In the genomic region with DNA sequence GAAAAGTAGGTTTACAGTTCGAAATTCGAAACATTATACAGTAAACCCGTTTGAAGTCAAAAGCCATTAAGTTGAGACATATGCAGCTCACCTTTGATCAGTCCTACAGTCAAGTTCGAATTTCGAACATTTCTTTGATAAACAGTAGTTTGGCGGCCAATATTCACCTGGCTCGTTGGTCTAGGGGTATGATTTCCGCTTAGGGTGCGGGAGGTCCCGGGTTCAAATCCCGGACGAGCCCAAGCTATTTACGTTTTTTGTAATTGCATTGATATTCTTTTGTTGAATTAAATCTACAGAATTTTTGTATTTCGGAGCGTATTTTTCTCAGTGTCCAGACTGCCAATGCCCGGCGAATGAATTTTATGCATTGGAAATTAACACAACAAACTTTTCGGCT, we compare ENCODE assay signal across 3 fruit fly cellular contexts.
A peak's percentile ranks its signal among the peaks of the same experiment; 100 is the strongest.
TF ChIP-seq lines count a peak whose summit lies in the region.

No protein-coding gene starts in this region.

- no peak for TF ChIP-seq CTCF in whole organism, embryonic (GFP tag; optimal IDR thresholded peaks at IDR 0.05; lab: Kevin White, UChicago)

TF ChIP-seq in whole organism, embryonic, 481 proteins besides CTCF, POLR2A, EP300 and RAD21 (continues in another document):
- TF ChIP-seq amos (GFP tag; IDR thresholded peaks at IDR 0.05; lab: Robert Waterston, UW; ENCODE audit: partially characterized antibody) (peak; percentile 53; the same call in 1 of the 2 replicates), CG16779 (GFP tag; IDR thresholded peaks at IDR 0.05; lab: Robert Waterston, UW) (no peak), Dll (GFP tag; IDR thresholded peaks at IDR 0.05; lab: Robert Waterston, UW; ENCODE audit: partially characterized antibody) (0 out of 4 replicates have a peak, but pooled peaks have one; percentile 12), CG10959 (GFP tag; IDR thresholded peaks at IDR 0.05; lab: Robert Waterston, UW) (no peak), z (GFP tag; IDR thresholded peaks at IDR 0.05; lab: Robert Waterston, UW) (no peak), MESR4 (GFP tag; optimal IDR thresholded peaks at IDR 0.05; lab: Kevin White, UChicago) (no peak), Awh (GFP tag; IDR thresholded peaks at IDR 0.05; lab: Robert Waterston, UW) (0 out of 2 replicates have a peak, but pooled peaks have one; percentile 36), Bdp1 (GFP tag; optimal IDR thresholded peaks at IDR 0.05; lab: Kevin White, UChicago) (peak; percentile 95), crp (GFP tag; optimal IDR thresholded peaks at IDR 0.05; lab: Kevin White, UChicago) (no peak), usp (GFP tag; optimal IDR thresholded peaks at IDR 0.05; lab: Kevin White, UChicago) (no peak), lab (GFP tag; optimal IDR thresholded peaks at IDR 0.05; lab: Kevin White, UChicago) (no peak), CG16813 (GFP tag; IDR thresholded peaks at IDR 0.05; lab: Robert Waterston, UW; ENCODE audit: partially characterized antibody) (peak; percentile 52; the same call in 2 of the 3 replicates), so (GFP tag; IDR thresholded peaks at IDR 0.05; lab: Robert Waterston, UW) (no peak), Dfd (GFP tag; optimal IDR thresholded peaks at IDR 0.05; lab: Kevin White, UChicago) (no peak), ham (GFP tag; IDR thresholded peaks at IDR 0.05; lab: Robert Waterston, UW) (no peak), Xbp1 (GFP tag; optimal IDR thresholded peaks at IDR 0.05; lab: Kevin White, UChicago) (no peak), lilli (GFP tag; optimal IDR thresholded peaks at IDR 0.05; lab: Kevin White, UChicago) (no peak), CHES-1-like (GFP tag; optimal IDR thresholded peaks at IDR 0.05; lab: Kevin White, UChicago) (no peak), dysf (GFP tag; IDR thresholded peaks at IDR 0.05; lab: Robert Waterston, UW) (no peak), CG11085 (GFP tag; IDR thresholded peaks at IDR 0.05; lab: Robert Waterston, UW) (no peak), vfl (GFP tag; optimal IDR thresholded peaks at IDR 0.05; lab: Kevin White, UChicago) (no peak), CG10147 (GFP tag; optimal IDR thresholded peaks at IDR 0.05; lab: Kevin White, UChicago) (no peak), CG10462 (GFP tag; optimal IDR thresholded peaks at IDR 0.05; lab: Kevin White, UChicago) (no peak), vvl (GFP tag; IDR thresholded peaks at IDR 0.05; lab: Robert Waterston, UW) (peak; percentile 19; the same call in 1 of the 2 replicates), crol (GFP tag; IDR thresholded peaks at IDR 0.05; lab: Robert Waterston, UW) (no peak), grn (GFP tag; optimal IDR thresholded peaks at IDR 0.05; lab: Kevin White, UChicago) (no peak), CG12236 (GFP tag; optimal IDR thresholded peaks at IDR 0.05; lab: Kevin White, UChicago) (no peak)

TF ChIP-seq in whole organism, prepupa, 60 proteins besides CTCF, POLR2A, EP300 and RAD21:
- TF ChIP-seq Eip78C (GFP tag; lab: Kevin White, UChicago) = peak; percentile 62
- TF ChIP-seq topi (GFP tag; optimal IDR thresholded peaks at IDR 0.05; lab: Kevin White, UChicago) = peak; percentile 31
- no peak for TF ChIP-seq Ets96B (tag; optimal IDR thresholded peaks at IDR 0.05; lab: Kevin White, UChicago)
- peak; percentile 26 for TF ChIP-seq Met (GFP tag; optimal IDR thresholded peaks at IDR 0.05; lab: Kevin White, UChicago)
- 0 out of 3 replicates have a peak, but pooled peaks have one; percentile 22 for TF ChIP-seq eg (GFP tag; IDR thresholded peaks at IDR 0.05; lab: Robert Waterston, UW)
- peak; percentile 5 for TF ChIP-seq CG31627 (GFP tag; optimal IDR thresholded peaks at IDR 0.05; lab: Kevin White, UChicago)
- peak; percentile 82 for TF ChIP-seq svp (GFP tag; lab: Kevin White, UChicago)
- peak; percentile 9 for TF ChIP-seq Hr39 (GFP tag; optimal IDR thresholded peaks at IDR 0.05; lab: Kevin White, UChicago)
- no peak for TF ChIP-seq CG1621 (tag; optimal IDR thresholded peaks at IDR 0.05; lab: Kevin White, UChicago)
- no peak for TF ChIP-seq dsx (GFP tag; optimal IDR thresholded peaks at IDR 0.05; lab: Kevin White, UChicago; ENCODE audit: poor library complexity, severe bottlenecking)
- TF ChIP-seq esn (GFP tag; optimal IDR thresholded peaks at IDR 0.05; lab: Kevin White, UChicago) = peak; percentile 10
- TF ChIP-seq Smox (GFP tag; optimal IDR thresholded peaks at IDR 0.05; lab: Kevin White, UChicago) = no peak
- no peak for TF ChIP-seq lz (GFP tag; optimal IDR thresholded peaks at IDR 0.05; lab: Kevin White, UChicago)
- 0 out of 3 replicates have a peak, but pooled peaks have one; percentile 16 for TF ChIP-seq CG8119 (GFP tag; IDR thresholded peaks at IDR 0.05; lab: Robert Waterston, UW)
- no peak for TF ChIP-seq Eip93F (GFP tag; optimal IDR thresholded peaks at IDR 0.05; lab: Kevin White, UChicago)
- TF ChIP-seq CG8632 (GFP tag; optimal IDR thresholded peaks at IDR 0.05; lab: Kevin White, UChicago) = no peak
- no peak for TF ChIP-seq CG3919 (GFP tag; optimal IDR thresholded peaks at IDR 0.05; lab: Kevin White, UChicago)
- peak; percentile 9 for TF ChIP-seq acj6 (GFP tag; optimal IDR thresholded peaks at IDR 0.05; lab: Kevin White, UChicago)
- no peak for TF ChIP-seq CG8319 (GFP tag; optimal IDR thresholded peaks at IDR 0.05; lab: Kevin White, UChicago)
- TF ChIP-seq Ets21C (GFP tag; optimal IDR thresholded peaks at IDR 0.05; lab: Kevin White, UChicago) = no peak

TF ChIP-seq in whole organism, pupa, 21 proteins besides CTCF, POLR2A, EP300 and RAD21:
- TF ChIP-seq CG9948 (tag; optimal IDR thresholded peaks at IDR 0.05; lab: Kevin White, UChicago) (no peak), rn (GFP tag; IDR thresholded peaks at IDR 0.05; lab: Robert Waterston, UW) (no peak), CG12605 (GFP tag; IDR thresholded peaks at IDR 0.05; lab: Robert Waterston, UW) (no peak), Pif1A (GFP tag; optimal IDR thresholded peaks at IDR 0.05; lab: Kevin White, UChicago) (no peak), CG8159 (tag; optimal IDR thresholded peaks at IDR 0.05; lab: Kevin White, UChicago) (peak; percentile 7), D1 (tag; optimal IDR thresholded peaks at IDR 0.05; lab: Kevin White, UChicago) (no peak), CG4496 (GFP tag; IDR thresholded peaks at IDR 0.05; lab: Robert Waterston, UW) (no peak)

Comparison
In these comparisons a context has a peak if more than half of its experiments do, and no peak if none do; other contexts are left out.
1. Of the 7 proteins assayed by ChIP-seq in both whole organism, embryonic and whole organism, prepupa: peak only in whole organism, embryonic: none; only in whole organism, prepupa: Hr39; in both: none; in neither: 6.